Fruit fly (Drosophila melanogaster) Kc167 (cell line): ENCODE measurements around the gene CG4565.

ENCODE experiments used
- Myc ChIP-seq: fragments of >200 bp; optimal IDR thresholded peaks from 2 replicates; lab custom pipeline; 2017; ENCODE audit warnings: missing external identifiers
- Sin3A ChIP-seq: fragments of >200 bp; optimal IDR thresholded peaks from 2 replicates; lab custom pipeline; 2018; ENCODE audit warnings: missing external identifiers
- psq ChIP-seq: fragments of >200 bp; optimal IDR thresholded peaks from 2 replicates; lab custom pipeline; 2017; ENCODE audit warnings: missing external identifiers
- ttk ChIP-seq: sonication (Bioruptor generic); optimal IDR thresholded peaks from 2 replicates; lab custom pipeline; 2017; ENCODE audit warnings: missing external identifiers

- TF ChIP-seq psq (lab: Kevin White, UChicago) = no peak
- TF ChIP-seq Myc (lab: Kevin White, UChicago) = no peak
- no peak for TF ChIP-seq ttk (lab: Kevin White, UChicago)
- no peak for TF ChIP-seq Sin3A (lab: Kevin White, UChicago)
Observed at dm6 chr3R:10815032-10815431, 37.5 kb upstream of the CG4565 start, which contains the start of the genes CG14693 and TTLL15.
